Worm (Caenorhabditis elegans) whole organism, young adult: ENCODE results near the gene T26C5.5.

ENCODE experiments used
- B0261.1 ChIP-seq: sonication (generic microtip); optimal IDR thresholded peaks from 2 replicates; lab custom pipeline; 2016; ENCODE audit warnings: mild to moderate bottlenecking, missing genetic modification characterization, moderate library complexity, missing compliant biosample characterization
- F23B12.7 ChIP-seq: sonication (generic microtip); optimal IDR thresholded peaks from 2 replicates; lab custom pipeline; 2017; ENCODE audit warnings: missing genetic modification characterization, mild to moderate bottlenecking, missing compliant biosample characterization, antibody characterized with exemption, moderate library complexity; ENCODE audit not compliant: insufficient read depth
- F33H1.4 ChIP-seq: fragments of 200-800 bp; sonication (Bioruptor generic); IDR thresholded peaks from 2 replicates; pipeline ENCODE4 v1.3.6; 2022; ENCODE audit warnings: missing genetic modification reagents, missing genetic modification characterization, missing compliant biosample characterization
- K11D2.4 ChIP-seq: fragments of 200-800 bp; sonication (Bioruptor generic); IDR thresholded peaks from 2 replicates; pipeline ENCODE4 v1.3.6; 2022; ENCODE audit warnings: missing genetic modification reagents, missing genetic modification characterization, missing compliant biosample characterization
- T07F8.4 ChIP-seq: sonication (generic microtip); optimal IDR thresholded peaks from 2 replicates; lab custom pipeline; 2016; ENCODE audit warnings: mild to moderate bottlenecking, missing genetic modification characterization, moderate library complexity, missing compliant biosample characterization
- Y95B8A.8 ChIP-seq: fragments of 200-800 bp; sonication (Bioruptor generic); IDR thresholded peaks from 2 replicates; pipeline ENCODE4 v1.3.6; 2022; ENCODE audit warnings: missing genetic modification reagents, missing genetic modification characterization, missing compliant biosample characterization
- akir-1 ChIP-seq: fragments of 200-800 bp; sonication (Bioruptor generic); optimal IDR thresholded peaks from 2 replicates; lab custom pipeline; 2018; ENCODE audit warnings: mild to moderate bottlenecking, missing genetic modification characterization, moderate library complexity, missing compliant biosample characterization
- attf-3 ChIP-seq: fragments of 200-800 bp; sonication (Bioruptor generic); conservative IDR thresholded peaks from 2 replicates; pipeline ENCODE4 v1.3.6; 2022; ENCODE audit warnings: missing genetic modification reagents, missing genetic modification characterization, missing compliant biosample characterization
- attf-5 ChIP-seq: fragments of 200-800 bp; sonication (Bioruptor generic); optimal IDR thresholded peaks from 2 replicates; lab custom pipeline; 2018; ENCODE audit warnings: mild to moderate bottlenecking, missing genetic modification characterization, missing compliant biosample characterization
- attf-6 ChIP-seq: fragments of 200-800 bp; sonication (Bioruptor generic); IDR thresholded peaks from 2 replicates; pipeline ENCODE4 v1.3.6; 2022; ENCODE audit warnings: missing genetic modification reagents, missing genetic modification characterization, missing compliant biosample characterization
- bed-1 ChIP-seq: fragments of 200-800 bp; sonication (Bioruptor generic); IDR thresholded peaks from 2 replicates; pipeline ENCODE4 v1.3.6; 2022; ENCODE audit warnings: missing genetic modification reagents, missing genetic modification characterization, missing compliant biosample characterization
- ccch-3 ChIP-seq: fragments of 200-800 bp; sonication (Bioruptor generic); optimal IDR thresholded peaks from 2 replicates; lab custom pipeline; 2018; ENCODE audit warnings: mild to moderate bottlenecking, missing genetic modification characterization, missing compliant biosample characterization
- cebp-2 ChIP-seq: fragments of 200-800 bp; sonication (Bioruptor generic); IDR thresholded peaks from 2 replicates; pipeline ENCODE4 v1.3.6; 2022; ENCODE audit warnings: missing genetic modification characterization, missing compliant biosample characterization
- ceh-91 ChIP-seq: fragments of 200-800 bp; sonication (Bioruptor generic); IDR thresholded peaks from 2 replicates; pipeline ENCODE4 v1.3.6; 2022; ENCODE audit warnings: missing genetic modification reagents, missing genetic modification characterization, missing compliant biosample characterization
- egrh-3 ChIP-seq: fragments of 200-800 bp; sonication (Bioruptor generic); IDR thresholded peaks from 2 replicates; pipeline ENCODE4 v1.3.6; 2022; ENCODE audit warnings: missing genetic modification reagents, missing genetic modification characterization, missing compliant biosample characterization
- ekl-4 ChIP-seq: fragments of 200-800 bp; sonication (Bioruptor generic); IDR thresholded peaks from 2 replicates; pipeline ENCODE4 v1.3.6; 2022; ENCODE audit warnings: missing genetic modification reagents, missing genetic modification characterization, missing compliant biosample characterization
- him-1 ChIP-seq: sonication (generic microtip); optimal IDR thresholded peaks from 2 replicates; lab custom pipeline; 2016; ENCODE audit warnings: missing genotype, missing genetic modification reagents, missing genetic modification characterization, missing compliant biosample characterization
- hlh-12 ChIP-seq: sonication (generic microtip); optimal IDR thresholded peaks from 2 replicates; lab custom pipeline; 2016; ENCODE audit warnings: missing genetic modification characterization, missing compliant biosample characterization
- hmg-20 ChIP-seq: fragments of 200-800 bp; sonication (Bioruptor generic); IDR thresholded peaks from 2 replicates; pipeline ENCODE4 v1.3.6; 2022; ENCODE audit warnings: missing genetic modification reagents, missing genetic modification characterization, missing compliant biosample characterization
- lin-40 ChIP-seq: sonication (generic microtip); optimal IDR thresholded peaks from 2 replicates; lab custom pipeline; 2016; ENCODE audit warnings: missing genetic modification characterization, mild to moderate bottlenecking, missing compliant biosample characterization, missing genotype, missing genetic modification reagents
- lin-54 ChIP-seq: fragments of 200-800 bp; sonication (Bioruptor generic); optimal IDR thresholded peaks from 2 replicates; lab custom pipeline; 2018; ENCODE audit warnings: mild to moderate bottlenecking, missing genetic modification characterization, missing compliant biosample characterization
- madf-3 ChIP-seq: fragments of 200-800 bp; sonication (Bioruptor generic); IDR thresholded peaks from 2 replicates; pipeline ENCODE4 v1.3.6; 2022; ENCODE audit warnings: missing genetic modification reagents, missing genetic modification characterization, missing compliant biosample characterization
- mes-4 ChIP-seq: sonication (generic microtip); optimal IDR thresholded peaks from 2 replicates; lab custom pipeline; 2016; ENCODE audit warnings: missing genotype, missing genetic modification characterization, missing compliant biosample characterization
- mxl-1 ChIP-seq: sonication (generic microtip); optimal IDR thresholded peaks from 2 replicates; lab custom pipeline; 2016; ENCODE audit warnings: missing genetic modification characterization, missing compliant biosample characterization
- nfya-1 ChIP-seq: sonication (generic microtip); optimal IDR thresholded peaks from 2 replicates; lab custom pipeline; 2017; ENCODE audit warnings: antibody characterized with exemption, missing compliant biosample characterization, missing genetic modification characterization, borderline replicate concordance; ENCODE audit not compliant: insufficient read depth
- nhr-120 ChIP-seq: fragments of 200-800 bp; sonication (Bioruptor generic); IDR thresholded peaks from 2 replicates; pipeline ENCODE4 v1.3.6; 2022; ENCODE audit warnings: missing genetic modification characterization, missing compliant biosample characterization
- nhr-80 ChIP-seq: sonication (generic microtip); optimal IDR thresholded peaks from 2 replicates; lab custom pipeline; 2016; ENCODE audit warnings: missing genetic modification characterization, missing compliant biosample characterization
- rec-8 ChIP-seq, 2 experiments: sonication (generic microtip); optimal IDR thresholded peaks; 2 replicates each; lab custom pipeline; 2016; ENCODE audit warnings: mild to moderate bottlenecking in 2 of 2, missing genetic modification characterization in 2 of 2, missing genetic modification reagents in 2 of 2, missing genotype in 2 of 2, missing biosample characterization in 1 of 2, missing compliant biosample characterization in 1 of 2, moderate library complexity in 1 of 2
- rpc-1 ChIP-seq, 2 experiments: fragments of 150-350 bp in 1 of 2; sonication (generic microtip) in 1 of 2; optimal IDR thresholded peaks; 2 replicates each; lab custom pipeline; 2014 to 2018; ENCODE audit warnings: missing biosample characterization in 1 of 2, missing genetic modification characterization in 1 of 2, missing genetic modification reagents in 1 of 2, missing genotype in 1 of 2
- somi-1 ChIP-seq: fragments of 200-800 bp; sonication (Bioruptor generic); optimal IDR thresholded peaks from 2 replicates; lab custom pipeline; 2018; ENCODE audit warnings: mild to moderate bottlenecking, missing genetic modification characterization, missing compliant biosample characterization
- sptf-2 ChIP-seq: fragments of 200-800 bp; sonication (Bioruptor generic); optimal IDR thresholded peaks from 2 replicates; lab custom pipeline; 2018; ENCODE audit warnings: mild to moderate bottlenecking, missing genetic modification characterization, missing compliant biosample characterization
- tlf-1 ChIP-seq: fragments of 200-800 bp; sonication (Bioruptor generic); optimal IDR thresholded peaks from 2 replicates; lab custom pipeline; 2018; ENCODE audit warnings: mild to moderate bottlenecking, missing genetic modification characterization, missing compliant biosample characterization
- unc-130 ChIP-seq: sonication (generic microtip); optimal IDR thresholded peaks from 2 replicates; lab custom pipeline; 2016; ENCODE audit warnings: missing genetic modification reagents, missing genetic modification characterization, missing compliant biosample characterization
- unc-62 ChIP-seq: fragments of 150-350 bp; optimal IDR thresholded peaks from 2 replicates; lab custom pipeline; 2014; ENCODE audit warnings: missing biosample characterization, missing genetic modification reagents, missing genetic modification characterization
- zfh-2 ChIP-seq: fragments of 200-800 bp; sonication (Bioruptor generic); conservative IDR thresholded peaks from 2 replicates; pipeline ENCODE4 v1.3.6; 2022; ENCODE audit warnings: missing genetic modification reagents, missing genetic modification characterization, missing compliant biosample characterization
- ztf-18 ChIP-seq: sonication (generic microtip); optimal IDR thresholded peaks from 2 replicates; lab custom pipeline; 2016; ENCODE audit warnings: missing genotype, mild to moderate bottlenecking, missing genetic modification characterization, missing compliant biosample characterization

The T26C5.5 gene

DNA sequence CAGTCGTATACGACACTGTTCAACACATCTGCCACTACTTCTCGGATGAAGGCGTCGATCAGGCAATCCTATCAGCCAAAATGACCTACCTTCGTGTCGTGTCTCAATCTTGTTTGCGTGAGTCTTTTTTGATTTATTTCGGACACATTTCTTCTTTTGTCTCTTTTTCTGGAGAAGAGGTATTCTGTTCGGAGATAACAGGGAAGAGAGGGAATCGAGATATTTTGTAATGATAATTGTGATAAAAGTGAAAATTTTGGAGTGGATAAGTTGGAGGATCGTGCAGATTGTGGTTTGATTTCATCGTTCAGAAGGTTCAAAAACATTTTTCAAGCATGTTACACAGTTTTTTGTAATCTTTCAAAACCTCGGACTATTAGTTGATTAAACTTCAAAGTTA, 12.7 kb downstream of the T26C5.5 start:
- TF ChIP-seq akir-1 (GFP tag; lab: Kevin White, UChicago) (no peak), attf-5 (GFP tag; lab: Kevin White, UChicago) (no peak), ccch-3 (GFP tag; lab: Kevin White, UChicago) (no peak), madf-3 (GFP tag; lab: Robert Waterston, UW) (no peak), F33H1.4 (GFP tag; lab: Robert Waterston, UW) (no peak), somi-1 (no peak), ceh-91 (GFP tag; lab: Robert Waterston, UW) (no peak), cebp-2 (GFP tag; lab: Robert Waterston, UW) (no peak), lin-40 (no peak), attf-6 (GFP tag; lab: Robert Waterston, UW) (no peak)

ce11 chrII:9232923-9233322, 13.6 kb downstream of the T26C5.5 start, which contains the start of gene T26C5.2:
TSS of gene T26C5.2 (plus strand) at chrII:9233223.
- TF ChIP-seq T07F8.4 (tag; lab: Kevin White, UChicago) (no peak), sptf-2 (GFP tag; lab: Kevin White, UChicago) (no peak), bed-1 (no peak)

ce11 chrII:9232493-9232892, 14.1 kb downstream of the T26C5.5 start:
- TF ChIP-seq Y95B8A.8 (GFP tag; lab: Robert Waterston, UW) (no peak), rpc-1 (optimal IDR thresholded peaks at IDR 0.05; lab: Kevin White, UChicago) (no peak), rpc-1 (tag; optimal IDR thresholded peaks at IDR 0.05; lab: Kevin White, UChicago) (no peak), sptf-2 (GFP tag; lab: Kevin White, UChicago) (no peak), attf-5 (GFP tag; lab: Kevin White, UChicago) (no peak), lin-54 (GFP tag; lab: Kevin White, UChicago) (no peak), mes-4 (tag; lab: Kevin White, UChicago) (no peak), cebp-2 (GFP tag; lab: Robert Waterston, UW) (no peak), rec-8 (tag; optimal IDR thresholded peaks at IDR 0.05; lab: Kevin White, UChicago) (no peak), unc-130 (GFP tag; lab: Kevin White, UChicago) (no peak), ztf-18 (tag; lab: Kevin White, UChicago) (no peak), K11D2.4 (GFP tag; lab: Robert Waterston, UW) (no peak), attf-3 (GFP tag; lab: Robert Waterston, UW) (no peak), unc-62 (GFP tag; lab: Kevin White, UChicago) (no peak), hlh-12 (tag; lab: Kevin White, UChicago) (no peak), hmg-20 (no peak), nhr-120 (GFP tag; lab: Robert Waterston, UW) (no peak), F23B12.7 (tag; lab: Kevin White, UChicago) (no peak)

DNA sequence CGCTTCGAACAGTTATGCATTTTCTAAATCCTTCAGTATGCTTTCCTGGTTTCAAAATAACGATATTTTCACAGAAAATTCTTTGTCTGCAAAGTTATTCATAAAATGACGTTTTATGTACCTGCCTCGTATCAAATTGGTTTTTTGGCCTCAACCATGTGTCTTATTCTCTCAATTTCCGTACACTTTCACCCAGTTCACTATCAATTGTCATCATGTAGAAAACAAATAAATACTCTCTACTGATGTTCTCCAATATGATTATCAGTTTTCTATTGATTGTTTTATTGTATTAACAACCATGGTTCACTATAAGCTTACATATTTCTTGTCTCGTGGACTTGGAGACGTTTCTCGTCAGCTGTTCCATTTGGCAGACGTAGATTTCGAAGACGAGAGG, 15.3 kb downstream of the T26C5.5 start, which contains the start of gene gst-13:
gst-13 (plus strand) TSS at position 218 of the 400 bp plus-strand sequence.
- TF ChIP-seq tlf-1 (no peak), nhr-80 (tag; lab: Kevin White, UChicago) (peak; percentile 84)

DNA sequence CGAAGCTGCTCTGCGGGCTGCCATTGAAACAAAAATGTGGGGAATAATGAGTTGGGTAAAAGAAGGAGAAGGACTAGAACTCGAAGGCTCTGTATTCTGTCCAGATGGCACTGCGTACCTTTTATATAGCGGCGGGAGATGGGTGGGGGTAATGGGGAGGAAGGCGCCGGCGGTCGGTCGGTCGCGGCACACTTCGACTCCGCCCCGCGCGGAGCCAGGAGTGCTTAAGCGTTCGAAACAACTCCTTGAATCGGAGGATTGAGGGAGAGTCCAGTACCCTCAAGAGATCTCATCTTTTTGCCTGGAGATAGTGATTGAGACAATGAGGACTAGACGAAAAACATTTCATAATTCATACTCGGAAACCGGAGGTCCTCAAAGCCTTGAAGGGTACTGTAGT, 19.4 kb downstream of the T26C5.5 start, which contains the start of gene abu-14:
abu-14 (minus strand) TSS at position 81 of the 400 bp plus-strand sequence.
- TF ChIP-seq Y95B8A.8 (GFP tag; lab: Robert Waterston, UW) (no peak), nfya-1 (no peak), zfh-2 (peak; percentile 89), akir-1 (GFP tag; lab: Kevin White, UChicago) (no peak), B0261.1 (tag; lab: Kevin White, UChicago) (no peak), him-1 (no peak), ekl-4 (GFP tag; lab: Robert Waterston, UW) (no peak), egrh-3 (GFP tag; lab: Robert Waterston, UW) (peak; percentile 54; the same call in 1 of the 2 replicates), bed-1 (no peak), mxl-1 (tag; lab: Kevin White, UChicago) (no peak)
- TF ChIP-seq, all 124 proteins: peak for 2
